Worm (Caenorhabditis elegans): ENCODE data around the gene ZK1290.13.

ce11 chrII:7494155-7494554 lies 40.7 kb upstream of the ZK1290.13 start, which contains the start of gene R10H1.1:
- TF ChIP-seq him-1 (tag; optimal IDR thresholded peaks at IDR 0.05) (no peak), W03F9.2 (tag; optimal IDR thresholded peaks at IDR 0.05) (no peak), dao-5 (tag; optimal IDR thresholded peaks at IDR 0.05) (no peak)
